Worm (Caenorhabditis elegans) whole organism, midembryonic: Measurements from ENCODE around the gene C41C4.9.

Source experiments
- cog-1 ChIP-seq: sonication (generic microtip); optimal IDR thresholded peaks from 2 replicates; lab custom pipeline; 2016; ENCODE audit warnings: missing genetic modification characterization, missing compliant biosample characterization
- flt-1 ChIP-seq: fragments of 200-800 bp; sonication (Bioruptor generic); IDR thresholded peaks from 2 replicates; pipeline ENCODE4 v1.3.6; 2022; ENCODE audit warnings: missing genetic modification characterization, missing compliant biosample characterization
- klf-2 ChIP-seq: fragments of 200-800 bp; sonication (Bioruptor generic); conservative IDR thresholded peaks from 2 replicates; pipeline ENCODE4 v1.3.6; 2022; ENCODE audit warnings: missing genetic modification reagents, missing genetic modification characterization, missing compliant biosample characterization
- ref-1 ChIP-seq: fragments of 200-800 bp; sonication (Bioruptor generic); conservative IDR thresholded peaks from 2 replicates; pipeline ENCODE4 v1.3.6; 2022; ENCODE audit warnings: missing genetic modification reagents, missing genetic modification characterization, missing compliant biosample characterization
- tab-1 ChIP-seq: fragments of 200-800 bp; sonication (Bioruptor generic); IDR thresholded peaks from 2 replicates; pipeline ENCODE4 v1.3.6; 2022; ENCODE audit warnings: missing genetic modification characterization, missing compliant biosample characterization
- ztf-23 ChIP-seq: fragments of 200-800 bp; sonication (Bioruptor generic); IDR thresholded peaks from 2 replicates; pipeline ENCODE4 v1.3.6; 2022; ENCODE audit warnings: missing genetic modification reagents, missing genetic modification characterization, missing compliant biosample characterization
- ztf-29 ChIP-seq: fragments of 200-800 bp; sonication (Bioruptor generic); IDR thresholded peaks from 2 replicates; pipeline ENCODE4 v1.3.6; 2022; ENCODE audit warnings: missing genetic modification reagents, missing genetic modification characterization, missing compliant biosample characterization

ce11 chrII:8138015-8138546 is 30.6 kb downstream of the C41C4.9 start, which contains the start of gene cdc-48.2:
- TF ChIP-seq tab-1 (no peak), flt-1 (GFP tag; lab: Robert Waterston, UW) (no peak), ztf-23 (no peak), ztf-29 (GFP tag; lab: Robert Waterston, UW) (no peak), cog-1 (tag; lab: Kevin White, UChicago) (no peak), ref-1 (GFP tag; lab: Robert Waterston, UW) (no peak), klf-2 (GFP tag; lab: Robert Waterston, UW) (no peak)
